Worm (Caenorhabditis elegans) whole organism, L4 larva: ENCODE data around the gene C36C9.6.

Source experiments
- D1046.2 ChIP-seq: fragments of 200-800 bp; sonication (Bioruptor generic); IDR thresholded peaks from 2 replicates; pipeline ENCODE4 v1.3.6; 2022; ENCODE audit warnings: missing genetic modification characterization, missing compliant biosample characterization
- F10B5.3 ChIP-seq: sonication (generic microtip); optimal IDR thresholded peaks from 2 replicates; lab custom pipeline; 2016; ENCODE audit warnings: mild to moderate bottlenecking, missing genetic modification characterization, missing compliant biosample characterization
- Y48G9A.11 ChIP-seq: fragments of 200-800 bp; sonication (Bioruptor generic); IDR thresholded peaks from 2 replicates; pipeline ENCODE4 v1.3.6; 2022; ENCODE audit warnings: missing genetic modification reagents, missing genetic modification characterization, missing compliant biosample characterization
- Y5F2A.4 ChIP-seq: fragments of 200-800 bp; sonication (Bioruptor generic); optimal IDR thresholded peaks from 2 replicates; lab custom pipeline; 2018; ENCODE audit warnings: mild to moderate bottlenecking, missing genetic modification characterization, missing compliant biosample characterization
- aha-1 ChIP-seq: fragments of 150-350 bp; peaks from one replicate; lab custom pipeline; 2014; ENCODE audit warnings: missing biosample characterization, missing genetic modification characterization
- ceh-28 ChIP-seq: fragments of 150-350 bp; optimal IDR thresholded peaks from 2 replicates; lab custom pipeline; 2014; ENCODE audit warnings: missing biosample characterization, missing genetic modification reagents, missing genetic modification characterization
- ceh-44 ChIP-seq: fragments of 200-800 bp; sonication (Bioruptor generic); IDR thresholded peaks from 2 replicates; pipeline ENCODE4 v1.3.6; 2022; ENCODE audit warnings: missing genetic modification reagents, missing genetic modification characterization, missing compliant biosample characterization
- ceh-62 ChIP-seq: sonication (generic microtip); optimal IDR thresholded peaks from 2 replicates; lab custom pipeline; 2017; ENCODE audit warnings: missing biosample characterization, missing genetic modification characterization
- ceh-82 ChIP-seq: sonication (generic microtip); optimal IDR thresholded peaks from 2 replicates; lab custom pipeline; 2017; ENCODE audit warnings: missing biosample characterization, missing genetic modification characterization
- cey-2 ChIP-seq: sonication (generic microtip); optimal IDR thresholded peaks from 3 replicates; lab custom pipeline; 2017; ENCODE audit warnings: missing genetic modification characterization, mild to moderate bottlenecking, missing compliant biosample characterization, antibody characterized with exemption, borderline replicate concordance; ENCODE audit not compliant: insufficient read depth
- ctbp-1 ChIP-seq: fragments of 200-800 bp; sonication (Bioruptor generic); IDR thresholded peaks from 2 replicates; pipeline ENCODE4 v1.3.6; 2022; ENCODE audit warnings: missing genetic modification reagents, missing genetic modification characterization, missing compliant biosample characterization
- duxl-1 ChIP-seq: sonication (generic microtip); optimal IDR thresholded peaks from 2 replicates; lab custom pipeline; 2016; ENCODE audit warnings: mild to moderate bottlenecking, missing genetic modification characterization, moderate library complexity, missing compliant biosample characterization; ENCODE audit not compliant: poor library complexity
- egl-43 ChIP-seq: fragments of 200-800 bp; sonication (Bioruptor generic); IDR thresholded peaks from 2 replicates; pipeline ENCODE4 v1.3.6; 2022; ENCODE audit warnings: missing genetic modification reagents, missing genetic modification characterization, missing compliant biosample characterization
- hlh-30 ChIP-seq: sonication (generic microtip); optimal IDR thresholded peaks from 2 replicates; lab custom pipeline; 2017; ENCODE audit warnings: antibody characterized with exemption, mild to moderate bottlenecking, missing genetic modification characterization, missing compliant biosample characterization; ENCODE audit not compliant: insufficient read depth
- hmg-1.1 ChIP-seq: fragments of 200-800 bp; sonication (Bioruptor generic); IDR thresholded peaks from 2 replicates; pipeline ENCODE4 v1.3.6; 2022; ENCODE audit warnings: missing genetic modification reagents, missing genetic modification characterization, missing compliant biosample characterization
- lim-7 ChIP-seq: fragments of 200-800 bp; sonication (Bioruptor generic); IDR thresholded peaks from 2 replicates; pipeline ENCODE4 v1.3.6; 2022; ENCODE audit warnings: missing genetic modification characterization, missing compliant biosample characterization
- lin-15B ChIP-seq: fragments of 150-350 bp; sonication (generic microtip); optimal IDR thresholded peaks from 3 replicates; lab custom pipeline; 2014; ENCODE audit warnings: missing biosample characterization, missing genetic modification characterization
- lin-39 ChIP-seq: fragments of 150-350 bp; optimal IDR thresholded peaks from 2 replicates; lab custom pipeline; 2014; ENCODE audit warnings: missing biosample characterization, missing genetic modification reagents, missing genetic modification characterization
- madf-5 ChIP-seq, 2 experiments: fragments of 200-800 bp; sonication (Bioruptor generic); IDR thresholded peaks; 2 replicates each; pipeline ENCODE4 v1.3.6; 2022; ENCODE audit warnings: missing compliant biosample characterization in 2 of 2, missing genetic modification characterization in 2 of 2
- madf-9 ChIP-seq: fragments of 200-800 bp; sonication (Bioruptor generic); conservative IDR thresholded peaks from 2 replicates; pipeline ENCODE4 v1.3.6; 2022; ENCODE audit warnings: missing genetic modification reagents, missing genetic modification characterization, missing compliant biosample characterization
- mep-1 ChIP-seq: fragments of 150-350 bp; sonication (generic microtip); optimal IDR thresholded peaks from 3 replicates; lab custom pipeline; 2014; ENCODE audit warnings: missing biosample characterization, missing genetic modification characterization
- mxl-2 ChIP-seq: fragments of 200-800 bp; sonication (Bioruptor generic); conservative IDR thresholded peaks from 2 replicates; pipeline ENCODE4 v1.3.6; 2022; ENCODE audit warnings: missing genetic modification reagents, missing genetic modification characterization, missing compliant biosample characterization
- nhr-10 ChIP-seq: fragments of 150-350 bp; optimal IDR thresholded peaks from 2 replicates; lab custom pipeline; 2014; ENCODE audit warnings: missing biosample characterization, missing genetic modification characterization
- nhr-102 ChIP-seq: sonication (generic microtip); optimal IDR thresholded peaks from 2 replicates; lab custom pipeline; 2016; ENCODE audit warnings: mild to moderate bottlenecking, missing genetic modification characterization, moderate library complexity, missing compliant biosample characterization
- nhr-237 ChIP-seq: sonication (generic microtip); optimal IDR thresholded peaks from 2 replicates; lab custom pipeline; 2017; ENCODE audit warnings: missing biosample characterization, missing genetic modification characterization
- nhr-42 ChIP-seq: fragments of 200-800 bp; sonication (Bioruptor generic); IDR thresholded peaks from 2 replicates; pipeline ENCODE4 v1.3.6; 2022; ENCODE audit warnings: missing genetic modification characterization, missing compliant biosample characterization
- nhr-76 ChIP-seq: fragments of 150-350 bp; optimal IDR thresholded peaks from 2 replicates; lab custom pipeline; 2014; ENCODE audit warnings: missing biosample characterization, missing genetic modification characterization
- nhr-77 ChIP-seq: fragments of 150-350 bp; optimal IDR thresholded peaks from 2 replicates; lab custom pipeline; 2014; ENCODE audit warnings: missing biosample characterization, missing genetic modification characterization
- sdz-12 ChIP-seq: fragments of 200-800 bp; sonication (Bioruptor generic); optimal IDR thresholded peaks from 2 replicates; lab custom pipeline; 2018; ENCODE audit warnings: mild to moderate bottlenecking, missing genetic modification characterization, missing compliant biosample characterization
- set-16 ChIP-seq: fragments of 200-800 bp; sonication (Bioruptor generic); IDR thresholded peaks from 2 replicates; pipeline ENCODE4 v1.3.6; 2022; ENCODE audit warnings: missing genetic modification reagents, missing genetic modification characterization, missing compliant biosample characterization
- skn-1 ChIP-seq: fragments of 150-350 bp; optimal IDR thresholded peaks from 2 replicates; lab custom pipeline; 2014; ENCODE audit warnings: missing biosample characterization, missing genetic modification characterization
- snpc-1.2 ChIP-seq: fragments of 200-800 bp; sonication (Bioruptor generic); IDR thresholded peaks from 2 replicates; pipeline ENCODE4 v1.3.6; 2022; ENCODE audit warnings: missing genetic modification reagents, missing genetic modification characterization, missing compliant biosample characterization
- unc-130 ChIP-seq: sonication (generic microtip); optimal IDR thresholded peaks from 2 replicates; lab custom pipeline; 2016; ENCODE audit warnings: missing genetic modification reagents, missing genetic modification characterization, missing compliant biosample characterization
- unc-62 ChIP-seq, 3 experiments: fragments of 150-350 bp in 1 of 3; sonication (generic microtip); optimal IDR thresholded peaks in 2 of 3; peaks in 1 of 3; 1 replicate in 1 of 3; 2 replicates in 2 of 3; lab custom pipeline; 2014 to 2017; ENCODE audit warnings: missing biosample characterization in 3 of 3, missing genetic modification characterization in 3 of 3, missing genetic modification reagents in 3 of 3, missing genotype in 1 of 3
- zag-1 ChIP-seq: fragments of 150-350 bp; optimal IDR thresholded peaks from 2 replicates; lab custom pipeline; 2014; ENCODE audit warnings: missing biosample characterization, missing genetic modification characterization

Gene C36C9.6

ce11 chrX:1675879-1676278 is 14.9 kb downstream of the C36C9.6 start:
- peak in 1 of 2 experiments; percentile 64 for TF ChIP-seq unc-62 (GFP tag; optimal IDR thresholded peaks at IDR 0.05 in 1 of 2; lab: Kevin White, UChicago)
- no peak for TF ChIP-seq unc-62 (tag; optimal IDR thresholded peaks at IDR 0.05; lab: Kevin White, UChicago)
- TF ChIP-seq ceh-44 (GFP tag; lab: Robert Waterston, UW), result no peak

DNA sequence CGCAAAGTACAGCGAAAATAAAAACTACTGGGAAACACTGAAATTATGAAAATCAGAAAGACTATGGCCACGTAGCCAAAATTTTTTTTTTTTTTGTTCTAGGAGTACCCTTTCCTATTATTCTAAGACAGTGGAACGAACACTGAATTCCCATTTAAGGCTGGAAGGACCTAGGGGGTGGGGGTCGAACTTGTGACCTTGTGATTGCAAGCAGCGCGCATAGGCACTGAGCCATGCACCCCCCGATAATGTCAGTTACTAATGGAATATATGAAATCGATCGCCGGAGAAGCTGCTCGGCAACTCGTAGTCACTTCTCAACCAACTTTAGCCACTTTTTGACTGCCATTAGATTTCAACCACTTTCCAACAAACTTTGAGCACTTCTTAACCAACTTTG is 15.6 kb downstream of the C36C9.6 start:
- TF ChIP-seq egl-43 (GFP tag; lab: Robert Waterston, UW), result 0 out of 2 replicates have a peak, but pooled peaks have one; percentile 8
- peak; percentile 76 for TF ChIP-seq snpc-1.2
- TF ChIP-seq D1046.2 (GFP tag; lab: Robert Waterston, UW), result 0 out of 2 replicates have a peak, but pooled peaks have one; percentile 11
- 0 out of 2 replicates have a peak, but pooled peaks have one; percentile 16 for TF ChIP-seq lim-7

DNA sequence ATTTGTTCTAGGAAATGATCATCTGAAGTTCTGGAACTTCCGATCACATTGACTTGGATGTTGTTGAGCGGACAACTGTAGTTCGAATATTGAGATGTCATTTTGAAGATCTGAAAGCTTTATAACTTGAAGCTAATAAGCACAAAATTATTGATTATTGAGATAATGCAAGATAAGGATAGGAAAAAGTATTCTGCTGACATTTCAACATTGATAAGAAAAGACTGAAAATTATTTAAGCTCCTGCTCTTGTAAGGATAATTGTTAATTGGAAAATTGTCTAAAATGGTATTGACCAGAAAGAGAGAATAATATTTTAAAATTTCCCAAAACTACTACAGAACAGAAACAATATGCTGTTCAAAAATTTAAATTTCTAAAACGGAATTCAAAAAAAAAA is 16.7 kb downstream of the C36C9.6 start, which contains the start of gene tbx-31:
Gene tbx-31 (minus strand): TSS at position 101 of the 400 bp plus-strand sequence.
- TF ChIP-seq madf-5 (GFP tag; IDR thresholded peaks at IDR 0.05; lab: Robert Waterston, UW) (no peak), aha-1 (tag; lab: Kevin White, UChicago) (peak; percentile 72)

- no peak for TF ChIP-seq aha-1 (tag; lab: Kevin White, UChicago)
- TF ChIP-seq ctbp-1, result no peak
- no peak for TF ChIP-seq nhr-76 (tag; lab: Kevin White, UChicago)
Observed at ce11 chrX:1668748-1669147, 22.0 kb downstream of the C36C9.6 start, which contains the start of gene R09H3.3. TSS of gene R09H3.3 (minus strand) at chrX:1668848.

- TF ChIP-seq ceh-28 (tag; lab: Kevin White, UChicago) (peak; percentile 63), unc-62 (GFP tag; optimal IDR thresholded peaks at IDR 0.05 in 1 of 2; lab: Kevin White, UChicago) (peak in 1 of 2 experiments; percentile 82), unc-62 (tag; optimal IDR thresholded peaks at IDR 0.05; lab: Kevin White, UChicago) (no peak), hlh-30 (tag; lab: Kevin White, UChicago) (no peak), nhr-237 (no peak), cey-2 (tag; lab: Kevin White, UChicago) (no peak), zag-1 (no peak)
Observed at ce11 chrX:1667056-1667455, 23.7 kb downstream of the C36C9.6 start.

DNA sequence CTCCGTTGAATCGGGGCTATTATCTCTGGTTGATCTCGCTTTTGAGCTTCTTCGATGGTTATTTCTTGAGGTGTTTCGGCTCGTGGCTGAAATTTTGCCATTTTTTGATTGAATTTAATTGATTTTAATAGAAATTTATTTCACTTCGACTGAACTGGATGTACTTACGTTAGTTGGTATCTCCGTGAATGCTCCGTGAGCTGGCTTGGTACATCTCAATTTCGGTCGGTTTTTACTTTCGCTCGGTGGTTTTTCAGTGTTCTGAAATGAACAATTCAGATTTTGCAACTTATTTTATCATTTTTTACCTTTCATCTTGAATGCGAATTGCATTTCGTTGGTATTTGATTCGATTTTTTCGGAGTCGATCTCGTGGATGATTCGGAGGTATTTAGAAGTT is 25.9 kb downstream of the C36C9.6 start, which contains the start of gene R09H3.2:
Gene R09H3.2 (minus strand): TSS at position 101 of the 400 bp plus-strand sequence.
- no peak for TF ChIP-seq Y48G9A.11 (GFP tag; lab: Robert Waterston, UW)
- TF ChIP-seq unc-130 (GFP tag; lab: Kevin White, UChicago), result no peak
- TF ChIP-seq ceh-82 (tag; lab: Kevin White, UChicago), result no peak

DNA sequence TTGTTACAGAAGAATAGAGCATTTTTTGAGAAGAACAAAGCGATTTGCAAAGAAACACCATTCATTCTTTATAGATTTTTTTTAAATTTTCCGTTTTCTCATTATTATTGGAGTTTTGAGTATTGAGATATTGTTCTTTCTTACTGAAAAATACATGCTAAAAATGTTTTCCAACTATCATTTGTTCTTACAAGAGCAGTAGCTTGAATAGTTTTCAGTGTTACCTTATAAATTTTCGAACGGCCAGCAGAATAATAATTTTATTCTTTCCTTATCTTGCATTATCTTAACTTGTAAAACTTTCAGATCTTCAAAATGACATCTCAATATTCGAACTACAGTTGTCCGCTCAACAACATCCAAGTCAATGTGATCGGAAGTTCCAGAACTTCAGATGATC is 35.6 kb downstream of the C36C9.6 start, which contains the start of gene tbx-32:
Gene tbx-32 (plus strand): TSS at position 301 of the 400 bp plus-strand sequence.
- no peak for TF ChIP-seq nhr-102 (tag; lab: Kevin White, UChicago)
- TF ChIP-seq Y5F2A.4, result no peak
- no peak for TF ChIP-seq set-16 (GFP tag; lab: Robert Waterston, UW)
- no peak for TF ChIP-seq nhr-77 (tag; lab: Kevin White, UChicago)
- TF ChIP-seq nhr-10, result no peak
- TF ChIP-seq mxl-2 (GFP tag; lab: Robert Waterston, UW), result no peak
- TF ChIP-seq ceh-62 (tag; lab: Kevin White, UChicago), result no peak
- TF ChIP-seq zag-1, result no peak
- no peak for TF ChIP-seq skn-1 (tag; lab: Kevin White, UChicago)
- TF ChIP-seq nhr-237, result no peak
- TF ChIP-seq F10B5.3, result no peak
- TF ChIP-seq sdz-12 (GFP tag; lab: Kevin White, UChicago), result no peak
- TF ChIP-seq lin-15B (tag; lab: Kevin White, UChicago), result no peak
- TF ChIP-seq mep-1 (tag; lab: Kevin White, UChicago), result no peak
- TF ChIP-seq hmg-1.1 (GFP tag; lab: Robert Waterston, UW), result no peak
- no peak for TF ChIP-seq nhr-42
- no peak for TF ChIP-seq snpc-1.2
- no peak for TF ChIP-seq duxl-1 (tag; lab: Kevin White, UChicago)
- TF ChIP-seq madf-9, result no peak
- no peak for TF ChIP-seq lin-39 (tag; lab: Kevin White, UChicago)
- TF ChIP-seq, all 104 proteins: peak for 0
